Fruit fly (Drosophila melanogaster): ENCODE results near the gene CG31730.

DNA sequence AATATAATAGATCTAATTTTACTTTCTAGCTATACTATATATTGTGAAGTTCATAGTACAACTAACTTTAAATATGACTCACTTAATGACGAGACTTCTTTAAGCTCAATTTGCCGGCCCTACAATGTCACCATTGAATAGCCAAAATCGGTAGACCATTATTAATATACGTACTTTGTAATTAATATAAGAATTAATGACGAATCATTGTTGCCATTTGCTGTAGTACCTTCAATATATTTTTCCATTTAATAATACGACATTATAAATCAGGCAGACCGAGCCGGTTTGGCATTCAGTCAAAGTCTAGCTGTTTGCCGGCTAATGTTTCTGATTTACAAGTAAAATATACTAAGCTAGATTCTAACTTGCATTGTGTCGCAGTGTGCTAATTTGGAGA, 19.9 kb downstream of the CG31730 start, which contains the start of gene Jhbp13:
- no peak for TF ChIP-seq toy (GFP tag; IDR thresholded peaks at IDR 0.05)
- no peak for TF ChIP-seq D (optimal IDR thresholded peaks at IDR 0.05)
- TF ChIP-seq D (GFP tag; optimal IDR thresholded peaks at IDR 0.05): no peak
- TF ChIP-seq Ptx1 (GFP tag; IDR thresholded peaks at IDR 0.05): no peak
- no peak for TF ChIP-seq CG3838 (GFP tag; optimal IDR thresholded peaks at IDR 0.05)
- no peak for TF ChIP-seq Pdp1 (GFP tag; optimal IDR thresholded peaks at IDR 0.05)
- no peak for TF ChIP-seq CG1832 (GFP tag; optimal IDR thresholded peaks at IDR 0.05)
- no peak for TF ChIP-seq Atf-2 (GFP tag; optimal IDR thresholded peaks at IDR 0.05)
- TF ChIP-seq CG4730 (GFP tag; IDR thresholded peaks at IDR 0.05): no peak
- TF ChIP-seq Lhr (GFP tag; optimal IDR thresholded peaks at IDR 0.05): no peak
- TF ChIP-seq Hr39 (optimal IDR thresholded peaks at IDR 0.05): no peak
- TF ChIP-seq phol (tag; optimal IDR thresholded peaks at IDR 0.05): no peak
- TF ChIP-seq HmgZ (tag; optimal IDR thresholded peaks at IDR 0.05): no peak

Measured in whole organism, embryonic.